Worm (Caenorhabditis elegans) whole organism, mixed stage, embryonic: ENCODE data around the gene F21D9.4.

Experiments used
- ceh-39 ChIP-seq: fragments of 150-350 bp; optimal IDR thresholded peaks from 2 replicates; lab custom pipeline; 2014; ENCODE audit warnings: missing biosample characterization, missing genetic modification characterization
- ceh-83 ChIP-seq: fragments of 200-800 bp; sonication (Bioruptor generic); optimal IDR thresholded peaks from 2 replicates; lab custom pipeline; 2018; ENCODE audit warnings: mild to moderate bottlenecking, missing genetic modification characterization, missing compliant biosample characterization
- lsy-2 ChIP-seq: fragments of 150-350 bp; optimal IDR thresholded peaks from 2 replicates; lab custom pipeline; 2014; ENCODE audit warnings: missing biosample characterization, missing genetic modification characterization
- mep-1 ChIP-seq: fragments of 150-350 bp; optimal IDR thresholded peaks from 2 replicates; lab custom pipeline; 2017; ENCODE audit warnings: missing biosample characterization, missing genetic modification reagents, missing genetic modification characterization, inconsistent platforms
- nhr-12 ChIP-seq: fragments of 150-350 bp; optimal IDR thresholded peaks from 2 replicates; lab custom pipeline; 2014; ENCODE audit warnings: missing biosample characterization, missing genetic modification characterization
- nhr-237 ChIP-seq: fragments of 150-350 bp; optimal IDR thresholded peaks from 2 replicates; lab custom pipeline; 2014; ENCODE audit warnings: missing biosample characterization, missing genetic modification characterization
- nhr-76 ChIP-seq: sonication (generic microtip); optimal IDR thresholded peaks from 2 replicates; lab custom pipeline; 2017; ENCODE audit warnings: missing biosample characterization, missing genetic modification characterization
- pha-4 ChIP-seq: fragments of 150-350 bp; optimal IDR thresholded peaks from 2 replicates; lab custom pipeline; 2018; ENCODE audit warnings: missing biosample characterization, missing genetic modification reagents, missing genetic modification characterization
- snpc-4 ChIP-seq: fragments of 150-350 bp; optimal IDR thresholded peaks from 2 replicates; lab custom pipeline; 2014; ENCODE audit warnings: missing biosample characterization, missing genetic modification characterization
- sptf-1 ChIP-seq: sonication (generic microtip); optimal IDR thresholded peaks from 2 replicates; lab custom pipeline; 2017; ENCODE audit warnings: mild to moderate bottlenecking, missing genetic modification characterization, moderate library complexity, missing compliant biosample characterization
- unc-39 ChIP-seq: fragments of 150-350 bp; optimal IDR thresholded peaks from 2 replicates; lab custom pipeline; 2014; ENCODE audit warnings: missing biosample characterization, missing genetic modification characterization
- unc-62 ChIP-seq: fragments of 150-350 bp; optimal IDR thresholded peaks from 2 replicates; lab custom pipeline; 2014; ENCODE audit warnings: missing biosample characterization, missing genetic modification reagents, missing genetic modification characterization

DNA sequence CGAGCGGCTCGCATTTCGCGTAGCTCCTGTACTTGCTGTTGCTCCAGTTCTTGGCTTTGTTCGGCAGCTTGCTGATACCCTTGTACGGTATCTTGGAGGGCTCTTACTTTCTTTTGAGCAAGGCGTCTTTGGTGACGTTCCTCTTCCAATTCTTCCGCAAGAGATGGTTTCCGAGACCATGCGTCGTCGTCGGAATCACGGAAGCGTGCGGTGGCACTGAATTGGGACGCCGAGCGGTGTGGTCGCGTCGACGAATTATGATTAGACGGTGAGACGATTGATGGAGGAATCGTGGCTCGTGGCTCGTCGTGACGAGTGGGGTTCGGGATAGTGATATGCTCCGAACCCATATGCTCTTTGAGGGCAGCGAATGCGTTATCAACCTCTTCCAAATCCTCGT, 22.7 kb downstream of the F21D9.4 start:
- no peak for TF ChIP-seq ceh-83 (GFP tag; lab: Kevin White, UChicago)
- TF ChIP-seq unc-62 (GFP tag; lab: Kevin White, UChicago) = no peak
- TF ChIP-seq nhr-76 (tag; lab: Kevin White, UChicago) = no peak
- TF ChIP-seq nhr-12 (tag; lab: Kevin White, UChicago) = no peak
- no peak for TF ChIP-seq lsy-2 (tag; lab: Kevin White, UChicago)
- TF ChIP-seq mep-1 = no peak
- no peak for TF ChIP-seq unc-39 (tag; lab: Kevin White, UChicago)
- no peak for TF ChIP-seq snpc-4 (tag; lab: Kevin White, UChicago)
- no peak for TF ChIP-seq ceh-39 (tag; lab: Kevin White, UChicago)
- TF ChIP-seq sptf-1 (tag; lab: Kevin White, UChicago) = no peak
- TF ChIP-seq nhr-237 (tag; lab: Kevin White, UChicago) = no peak
- TF ChIP-seq pha-4 (tag; lab: Kevin White, UChicago) = no peak
